Worm (Caenorhabditis elegans) whole organism, L1 larva: ENCODE measurements around the gene W03F8.4.
A peak's percentile ranks its signal among the peaks of the same experiment; 100 is the strongest.
"Not testable (repeated sequence)": the region's sequence is repeated elsewhere in the genome, so short reads cannot be mapped to it uniquely, and the experiment has no call there.

Experiments
- F16B12.6 ChIP-seq: fragments of 150-350 bp; optimal IDR thresholded peaks from 2 replicates; lab custom pipeline; 2014; ENCODE audit warnings: missing biosample characterization, missing genetic modification characterization
- aha-1 ChIP-seq: fragments of 150-350 bp; optimal IDR thresholded peaks from 2 replicates; lab custom pipeline; 2014; ENCODE audit warnings: missing biosample characterization, missing genetic modification characterization
- blmp-1 ChIP-seq: fragments of 150-350 bp; optimal IDR thresholded peaks from 2 replicates; lab custom pipeline; 2014; ENCODE audit warnings: missing biosample characterization, missing genetic modification characterization
- ceh-8 ChIP-seq: fragments of 200-800 bp; sonication (Bioruptor generic); optimal IDR thresholded peaks from 2 replicates; lab custom pipeline; 2018; ENCODE audit warnings: mild to moderate bottlenecking, missing genetic modification characterization, moderate library complexity, missing compliant biosample characterization
- dpl-1 ChIP-seq, 3 experiments: fragments of 150-350 bp in 2 of 3; sonication (generic microtip) in 1 of 3; optimal IDR thresholded peaks; 2 replicates each; lab custom pipeline; 2014 to 2017; ENCODE audit warnings: missing biosample characterization in 3 of 3, missing genetic modification characterization in 3 of 3, missing genetic modification reagents in 3 of 3
- egl-13 ChIP-seq: sonication (generic microtip); optimal IDR thresholded peaks from 2 replicates; lab custom pipeline; 2016; ENCODE audit warnings: missing genotype, missing genetic modification reagents, missing genetic modification characterization, missing compliant biosample characterization
- elt-3 ChIP-seq, 6 experiments: fragments of 150-350 bp in 1 of 6; sonication (generic microtip); optimal IDR thresholded peaks; 2 replicates each; lab custom pipeline; 2017 to 2018; ENCODE audit warnings: missing biosample characterization in 6 of 6, missing genetic modification characterization in 6 of 6, inconsistent platforms in 1 of 6
- ets-5 ChIP-seq: fragments of 200-800 bp; sonication (Bioruptor generic); IDR thresholded peaks from 2 replicates; pipeline ENCODE4 v1.3.6; 2022; ENCODE audit warnings: missing genetic modification characterization, missing compliant biosample characterization
- fkh-10 ChIP-seq: sonication (generic microtip); optimal IDR thresholded peaks from 2 replicates; lab custom pipeline; 2017; ENCODE audit warnings: missing biosample characterization, missing genetic modification reagents, missing genetic modification characterization
- hlh-17 ChIP-seq: fragments of 200-800 bp; sonication (Bioruptor generic); optimal IDR thresholded peaks from 2 replicates; lab custom pipeline; 2018; ENCODE audit warnings: missing genetic modification characterization, mild to moderate bottlenecking, missing compliant biosample characterization, moderate library complexity, borderline replicate concordance
- isw-1 ChIP-seq: fragments of 200-800 bp; sonication (Bioruptor generic); IDR thresholded peaks from 2 replicates; pipeline ENCODE4 v1.3.6; 2022; ENCODE audit warnings: missing genetic modification characterization, missing compliant biosample characterization
- lin-14 ChIP-seq: fragments of 200-800 bp; sonication (Bioruptor generic); optimal IDR thresholded peaks from 2 replicates; lab custom pipeline; 2018; ENCODE audit warnings: mild to moderate bottlenecking, missing genetic modification characterization, moderate library complexity, missing compliant biosample characterization
- lsy-2 ChIP-seq, 2 experiments: fragments of 150-350 bp; optimal IDR thresholded peaks; 2 replicates each; lab custom pipeline; 2014; ENCODE audit warnings: missing biosample characterization in 2 of 2, missing genetic modification characterization in 2 of 2
- mdl-1 ChIP-seq, 2 experiments: fragments of 150-350 bp; optimal IDR thresholded peaks; 2 replicates each; lab custom pipeline; 2014 to 2017; ENCODE audit warnings: missing biosample characterization in 2 of 2, missing genetic modification characterization in 2 of 2, inconsistent platforms in 1 of 2
- nhr-12 ChIP-seq: sonication (generic microtip); optimal IDR thresholded peaks from 2 replicates; lab custom pipeline; 2017; ENCODE audit warnings: missing biosample characterization, missing genetic modification characterization
- nhr-20 ChIP-seq: sonication (generic microtip); optimal IDR thresholded peaks from 2 replicates; lab custom pipeline; 2016; ENCODE audit warnings: mild to moderate bottlenecking, missing genetic modification characterization, missing compliant biosample characterization
- nhr-47 ChIP-seq: sonication (generic microtip); optimal IDR thresholded peaks from 2 replicates; lab custom pipeline; 2016; ENCODE audit warnings: mild to moderate bottlenecking, missing genetic modification characterization, moderate library complexity, missing compliant biosample characterization
- nhr-76 ChIP-seq: sonication (generic microtip); optimal IDR thresholded peaks from 2 replicates; lab custom pipeline; 2017; ENCODE audit warnings: missing biosample characterization, missing genetic modification characterization
- nhr-77 ChIP-seq: fragments of 150-350 bp; optimal IDR thresholded peaks from 2 replicates; lab custom pipeline; 2014; ENCODE audit warnings: missing biosample characterization, missing genetic modification characterization
- nhr-85 ChIP-seq: sonication (generic microtip); peaks from one replicate; lab custom pipeline; 2016; ENCODE audit warnings: missing genetic modification characterization, inconsistent platforms, missing compliant biosample characterization
- pag-3 ChIP-seq: sonication (generic microtip); optimal IDR thresholded peaks from 2 replicates; lab custom pipeline; 2017; ENCODE audit warnings: missing genetic modification characterization, mild to moderate bottlenecking, missing compliant biosample characterization, antibody characterized with exemption, borderline replicate concordance; ENCODE audit not compliant: insufficient read depth
- snu-23 ChIP-seq: sonication (generic microtip); optimal IDR thresholded peaks from 2 replicates; lab custom pipeline; 2016; ENCODE audit warnings: missing genetic modification characterization, missing compliant biosample characterization
- swsn-7 ChIP-seq: sonication (generic microtip); optimal IDR thresholded peaks from 2 replicates; lab custom pipeline; 2016; ENCODE audit warnings: missing genetic modification characterization, missing compliant biosample characterization
- unc-62 ChIP-seq: fragments of 150-350 bp; optimal IDR thresholded peaks from 2 replicates; lab custom pipeline; 2014; ENCODE audit warnings: missing biosample characterization, missing genetic modification reagents, missing genetic modification characterization
- unc-86 ChIP-seq: sonication (generic microtip); optimal IDR thresholded peaks from 2 replicates; lab custom pipeline; 2016; ENCODE audit warnings: missing genetic modification characterization, missing compliant biosample characterization
- unc-98 ChIP-seq: fragments of 200-800 bp; sonication (Bioruptor generic); IDR thresholded peaks from 2 replicates; pipeline ENCODE4 v1.3.6; 2022; ENCODE audit warnings: missing genetic modification characterization, missing compliant biosample characterization
- vab-15 ChIP-seq: sonication (generic microtip); optimal IDR thresholded peaks from 2 replicates; lab custom pipeline; 2017; ENCODE audit warnings: missing genotype, mild to moderate bottlenecking, missing genetic modification characterization, missing compliant biosample characterization
- zag-1 ChIP-seq: fragments of 150-350 bp; optimal IDR thresholded peaks from 2 replicates; lab custom pipeline; 2014; ENCODE audit warnings: missing biosample characterization, missing genetic modification characterization
- ztf-11 ChIP-seq, 2 experiments: sonication (generic microtip); optimal IDR thresholded peaks; 2 replicates each; lab custom pipeline; 2016 to 2017; ENCODE audit warnings: missing genetic modification characterization in 2 of 2, missing biosample characterization in 1 of 2, missing compliant biosample characterization in 1 of 2

Gene W03F8.4

DNA sequence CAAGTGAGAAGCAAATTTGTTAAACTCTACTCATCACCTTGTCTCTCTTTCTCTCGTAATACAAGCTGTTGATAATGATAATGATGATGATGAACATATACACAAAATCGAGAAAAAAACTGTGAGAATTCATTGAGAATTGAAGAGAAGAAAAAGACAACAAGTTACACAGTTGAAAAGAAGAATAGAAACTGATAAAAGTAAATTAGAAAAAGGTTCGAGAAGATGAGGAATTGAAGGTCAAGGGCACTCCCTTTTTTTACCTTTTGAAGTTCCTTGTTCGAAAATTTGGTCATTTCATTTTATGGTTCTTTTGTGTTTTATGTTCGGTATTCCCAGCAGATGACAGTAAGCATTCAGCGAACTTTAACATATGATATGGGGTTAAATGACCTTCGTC lies 32.4 kb downstream of the W03F8.4 start:
- TF ChIP-seq dpl-1 (GFP tag; optimal IDR thresholded peaks at IDR 0.05; lab: Kevin White, UChicago) (no peak), elt-3 (tag; optimal IDR thresholded peaks at IDR 0.05; lab: Kevin White, UChicago) (peak in 2 of 6 experiments; percentile 17 to 22), lin-14 (peak; percentile 33), blmp-1 (tag; lab: Kevin White, UChicago) (peak; percentile 48)

DNA sequence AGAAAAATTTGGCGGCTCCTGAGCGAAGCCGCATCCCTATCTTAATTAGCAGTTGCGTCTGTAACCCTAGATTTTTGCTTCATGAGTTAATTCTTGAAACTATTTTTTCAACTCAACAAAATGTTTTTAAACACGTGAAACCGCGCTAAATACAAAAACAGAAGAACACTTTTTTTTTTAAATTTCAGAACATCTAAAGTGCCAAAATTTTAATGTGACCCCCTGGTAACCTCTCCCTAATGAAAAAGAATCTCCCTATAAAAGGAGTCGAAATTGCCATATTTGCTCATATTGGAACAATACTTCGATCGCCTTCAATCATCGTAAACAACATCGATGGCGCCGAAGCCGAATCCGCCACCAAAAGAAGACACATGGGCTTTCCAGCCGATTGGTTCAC lies 34.6 kb downstream of the W03F8.4 start, which contains the start of gene nsph-4.2:
Gene nsph-4.2 (plus strand): TSS at position 301 of the 400 bp plus-strand sequence.
- TF ChIP-seq blmp-1 (tag; lab: Kevin White, UChicago); lsy-2 (tag; optimal IDR thresholded peaks at IDR 0.05; lab: Kevin White, UChicago); nhr-20 (tag; lab: Kevin White, UChicago): not testable (repeated sequence)

ce11 chrIV:5221721-5222120 lies 37.8 kb downstream of the W03F8.4 start:
- TF ChIP-seq hlh-17 (GFP tag; lab: Kevin White, UChicago) (no peak), nhr-77 (no peak), egl-13 (tag; lab: Kevin White, UChicago) (no peak), vab-15 (tag; lab: Kevin White, UChicago) (no peak), zag-1 (tag; lab: Kevin White, UChicago) (no peak), snu-23 (GFP tag; lab: Kevin White, UChicago) (no peak), blmp-1 (tag; lab: Kevin White, UChicago) (no peak), unc-86 (tag; lab: Kevin White, UChicago) (no peak), nhr-76 (tag; lab: Kevin White, UChicago) (no peak), F16B12.6 (no peak), elt-3 (tag; optimal IDR thresholded peaks at IDR 0.05; lab: Kevin White, UChicago) (no peak), swsn-7 (tag; lab: Kevin White, UChicago) (no peak), nhr-47 (no peak), ets-5 (GFP tag; lab: Robert Waterston, UW) (no peak), isw-1 (no peak), nhr-85 (tag; lab: Kevin White, UChicago) (no peak), mdl-1 (tag; optimal IDR thresholded peaks at IDR 0.05; lab: Kevin White, UChicago) (no peak), ceh-8 (no peak)

ce11 chrIV:5224238-5224637 lies 40.3 kb downstream of the W03F8.4 start, which contains the start of gene Y59E9AL.8:
Y59E9AL.8 (minus strand) TSS chrIV:5224338.
- TF ChIP-seq pag-3 (tag; lab: Kevin White, UChicago): no peak
- no peak for TF ChIP-seq aha-1 (tag; lab: Kevin White, UChicago)

- TF ChIP-seq unc-98 (GFP tag; lab: Robert Waterston, UW); ztf-11 (tag; optimal IDR thresholded peaks at IDR 0.05; lab: Kevin White, UChicago); vab-15 (tag; lab: Kevin White, UChicago): not testable (repeated sequence)
Observed at ce11 chrIV:5225277-5225822, 41.4 kb downstream of the W03F8.4 start, which contains the start of gene cylc-1. cylc-1 (minus strand) TSS chrIV:5225772.

DNA sequence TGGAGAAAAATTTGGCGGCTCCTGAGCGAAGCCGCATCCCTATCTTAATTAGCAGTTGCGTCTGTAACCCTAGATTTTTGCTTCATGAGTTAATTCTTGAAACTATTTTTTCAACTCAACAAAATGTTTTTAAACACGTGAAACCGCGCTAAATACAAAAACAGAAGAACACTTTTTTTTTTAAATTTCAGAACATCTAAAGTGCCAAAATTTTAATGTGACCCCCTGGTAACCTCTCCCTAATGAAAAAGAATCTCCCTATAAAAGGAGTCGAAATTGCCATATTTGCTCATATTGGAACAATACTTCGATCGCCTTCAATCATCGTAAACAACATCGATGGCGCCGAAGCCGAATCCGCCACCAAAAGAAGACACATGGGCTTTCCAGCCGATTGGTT lies 42.6 kb downstream of the W03F8.4 start, which contains the start of gene nsph-4.1:
Gene nsph-4.1 (plus strand): TSS at position 301 of the 400 bp plus-strand sequence.
- TF ChIP-seq nhr-12 (tag; lab: Kevin White, UChicago); fkh-10 (GFP tag; lab: Kevin White, UChicago); unc-62 (GFP tag; lab: Kevin White, UChicago): not testable (repeated sequence)
- TF ChIP-seq, all 84 proteins: peak for 0; not testable (repeated sequence) for 84
